Worm (Caenorhabditis elegans) whole organism, L4 larva: ENCODE results near the gene ric-7.

Source experiments
- F49E8.2 ChIP-seq: sonication (generic microtip); optimal IDR thresholded peaks from 2 replicates; lab custom pipeline; 2016; ENCODE audit warnings: missing compliant biosample characterization, mild to moderate bottlenecking, missing genetic modification characterization, borderline replicate concordance
- T20F7.1 ChIP-seq: fragments of 200-800 bp; sonication (Bioruptor generic); optimal IDR thresholded peaks from 2 replicates; lab custom pipeline; 2018; ENCODE audit warnings: mild to moderate bottlenecking, missing genetic modification characterization, missing compliant biosample characterization
- aha-1 ChIP-seq: fragments of 150-350 bp; peaks from one replicate; lab custom pipeline; 2014; ENCODE audit warnings: missing biosample characterization, missing genetic modification characterization
- ama-1 ChIP-seq: fragments of 150-350 bp; optimal IDR thresholded peaks from 2 replicates; lab custom pipeline; 2014; ENCODE audit warnings: inconsistent platforms, mixed read lengths
- arid-1 ChIP-seq: fragments of 200-800 bp; sonication (Bioruptor generic); conservative IDR thresholded peaks from 2 replicates; pipeline ENCODE4 v1.3.6; 2022; ENCODE audit warnings: missing genetic modification reagents, missing genetic modification characterization, missing compliant biosample characterization
- ceh-20 ChIP-seq: fragments of 200-800 bp; sonication (Bioruptor generic); IDR thresholded peaks from 2 replicates; pipeline ENCODE4 v1.3.6; 2022; ENCODE audit warnings: missing genetic modification reagents, missing genetic modification characterization, missing compliant biosample characterization
- ceh-62 ChIP-seq: sonication (generic microtip); optimal IDR thresholded peaks from 2 replicates; lab custom pipeline; 2017; ENCODE audit warnings: missing biosample characterization, missing genetic modification characterization
- ces-1 ChIP-seq: fragments of 150-350 bp; sonication (generic microtip); optimal IDR thresholded peaks from 4 replicates; lab custom pipeline; 2014; ENCODE audit warnings: missing biosample characterization, missing genetic modification reagents, missing genetic modification characterization
- ctbp-1 ChIP-seq: fragments of 200-800 bp; sonication (Bioruptor generic); IDR thresholded peaks from 2 replicates; pipeline ENCODE4 v1.3.6; 2022; ENCODE audit warnings: missing genetic modification reagents, missing genetic modification characterization, missing compliant biosample characterization
- daf-16 ChIP-seq, 3 experiments: sonication (generic microtip); optimal IDR thresholded peaks; 2 replicates each; lab custom pipeline; 2016 to 2017; ENCODE audit warnings: missing genetic modification characterization in 3 of 3, missing genetic modification reagents in 3 of 3, mild to moderate bottlenecking in 2 of 3, missing compliant biosample characterization in 2 of 3, missing biosample characterization in 1 of 3, moderate library complexity in 1 of 3
- daf-19 ChIP-seq: fragments of 200-800 bp; sonication (Bioruptor generic); conservative IDR thresholded peaks from 2 replicates; pipeline ENCODE4 v1.3.6; 2022; ENCODE audit warnings: missing genetic modification characterization, missing compliant biosample characterization
- daf-8 ChIP-seq: fragments of 200-800 bp; sonication (Bioruptor generic); IDR thresholded peaks from 2 replicates; pipeline ENCODE4 v1.3.6; 2022; ENCODE audit warnings: missing genetic modification characterization, missing compliant biosample characterization
- dmd-6 ChIP-seq: fragments of 200-800 bp; sonication (Bioruptor generic); IDR thresholded peaks from 2 replicates; pipeline ENCODE4 v1.3.6; 2022; ENCODE audit warnings: missing genetic modification reagents, missing genetic modification characterization, missing compliant biosample characterization
- dpl-1 ChIP-seq: fragments of 150-350 bp; optimal IDR thresholded peaks from 2 replicates; lab custom pipeline; 2014; ENCODE audit warnings: missing biosample characterization, missing genetic modification reagents, missing genetic modification characterization
- dve-1 ChIP-seq: sonication (generic microtip); optimal IDR thresholded peaks from 2 replicates; lab custom pipeline; 2017; ENCODE audit warnings: antibody characterized with exemption, mild to moderate bottlenecking, missing genetic modification characterization, missing compliant biosample characterization; ENCODE audit not compliant: insufficient read depth
- fos-1 ChIP-seq: fragments of 150-350 bp; optimal IDR thresholded peaks from 2 replicates; lab custom pipeline; 2014; ENCODE audit warnings: missing biosample characterization, missing genetic modification characterization
- hif-1 ChIP-seq, 2 experiments: sonication (generic microtip); optimal IDR thresholded peaks; 2 replicates each; lab custom pipeline; 2016 to 2017; ENCODE audit warnings: missing compliant biosample characterization in 2 of 2, missing genetic modification characterization in 2 of 2, missing genetic modification reagents in 2 of 2, missing genotype in 2 of 2, mild to moderate bottlenecking in 1 of 2
- hlh-11 ChIP-seq: fragments of 200-800 bp; sonication (Bioruptor generic); optimal IDR thresholded peaks from 2 replicates; lab custom pipeline; 2018; ENCODE audit warnings: mild to moderate bottlenecking, missing genetic modification characterization, missing compliant biosample characterization
- hlh-30 ChIP-seq: sonication (generic microtip); optimal IDR thresholded peaks from 2 replicates; lab custom pipeline; 2017; ENCODE audit warnings: antibody characterized with exemption, mild to moderate bottlenecking, missing genetic modification characterization, missing compliant biosample characterization; ENCODE audit not compliant: insufficient read depth
- lin-1 ChIP-seq: fragments of 200-800 bp; sonication (Bioruptor generic); IDR thresholded peaks from 2 replicates; pipeline ENCODE4 v1.3.6; 2022; ENCODE audit warnings: missing genetic modification reagents, missing genetic modification characterization, missing compliant biosample characterization
- lin-29 ChIP-seq: fragments of 200-800 bp; sonication (Bioruptor generic); IDR thresholded peaks from 2 replicates; pipeline ENCODE4 v1.3.6; 2022; ENCODE audit warnings: missing genetic modification reagents, missing genetic modification characterization, missing compliant biosample characterization
- lin-38 ChIP-seq: fragments of 200-800 bp; sonication (Bioruptor generic); IDR thresholded peaks from 2 replicates; pipeline ENCODE4 v1.3.6; 2022; ENCODE audit warnings: missing genetic modification reagents, missing genetic modification characterization, missing compliant biosample characterization
- lin-39 ChIP-seq: fragments of 150-350 bp; optimal IDR thresholded peaks from 2 replicates; lab custom pipeline; 2014; ENCODE audit warnings: missing biosample characterization, missing genetic modification reagents, missing genetic modification characterization
- lir-3 ChIP-seq: sonication (generic microtip); optimal IDR thresholded peaks from 2 replicates; lab custom pipeline; 2016; ENCODE audit warnings: mild to moderate bottlenecking, missing genetic modification characterization, missing compliant biosample characterization
- lsy-2 ChIP-seq, 2 experiments: fragments of 150-350 bp in 1 of 2; sonication (generic microtip) in 1 of 2; optimal IDR thresholded peaks; 2 replicates each; lab custom pipeline; 2014 to 2017; ENCODE audit warnings: missing biosample characterization in 2 of 2, missing genetic modification characterization in 2 of 2
- madf-9 ChIP-seq: fragments of 200-800 bp; sonication (Bioruptor generic); conservative IDR thresholded peaks from 2 replicates; pipeline ENCODE4 v1.3.6; 2022; ENCODE audit warnings: missing genetic modification reagents, missing genetic modification characterization, missing compliant biosample characterization
- mdt-29 ChIP-seq: fragments of 200-800 bp; sonication (Bioruptor generic); IDR thresholded peaks from 2 replicates; pipeline ENCODE4 v1.3.6; 2022; ENCODE audit warnings: missing genetic modification reagents, missing genetic modification characterization, missing compliant biosample characterization
- mep-1 ChIP-seq: fragments of 150-350 bp; sonication (generic microtip); optimal IDR thresholded peaks from 3 replicates; lab custom pipeline; 2014; ENCODE audit warnings: missing biosample characterization, missing genetic modification characterization
- mes-2 ChIP-seq: sonication (generic microtip); optimal IDR thresholded peaks from 2 replicates; lab custom pipeline; 2016; ENCODE audit warnings: missing genotype, mild to moderate bottlenecking, missing genetic modification characterization, missing compliant biosample characterization; ENCODE audit not compliant: poor library complexity, severe bottlenecking
- nhr-102 ChIP-seq: sonication (generic microtip); optimal IDR thresholded peaks from 2 replicates; lab custom pipeline; 2016; ENCODE audit warnings: mild to moderate bottlenecking, missing genetic modification characterization, moderate library complexity, missing compliant biosample characterization
- nhr-11 ChIP-seq: fragments of 150-350 bp; optimal IDR thresholded peaks from 2 replicates; lab custom pipeline; 2014; ENCODE audit warnings: missing biosample characterization, missing genetic modification characterization
- nhr-28 ChIP-seq: fragments of 150-350 bp; optimal IDR thresholded peaks from 2 replicates; lab custom pipeline; 2014; ENCODE audit warnings: missing biosample characterization, missing genetic modification characterization
- nhr-42 ChIP-seq: fragments of 200-800 bp; sonication (Bioruptor generic); IDR thresholded peaks from 2 replicates; pipeline ENCODE4 v1.3.6; 2022; ENCODE audit warnings: missing genetic modification characterization, missing compliant biosample characterization
- nhr-48 ChIP-seq: sonication (generic microtip); optimal IDR thresholded peaks from 2 replicates; lab custom pipeline; 2016; ENCODE audit warnings: mild to moderate bottlenecking, missing genetic modification characterization, missing compliant biosample characterization
- nhr-6 ChIP-seq: fragments of 150-350 bp; optimal IDR thresholded peaks from 2 replicates; lab custom pipeline; 2014; ENCODE audit warnings: missing biosample characterization, missing genetic modification characterization
- pha-4 ChIP-seq, 2 experiments: fragments of 150-350 bp in 1 of 2; fragments of 200-800 bp in 1 of 2; sonication (Bioruptor generic) in 1 of 2; IDR thresholded peaks in 1 of 2; optimal IDR thresholded peaks in 1 of 2; 2 replicates each; pipeline versions ENCODE4 v1.3.6 to Lab custom; 2014 to 2022; ENCODE audit warnings: missing genetic modification characterization in 2 of 2, missing genetic modification reagents in 2 of 2, missing biosample characterization in 1 of 2, missing compliant biosample characterization in 1 of 2
- pqm-1 ChIP-seq: sonication (generic microtip); optimal IDR thresholded peaks from 2 replicates; lab custom pipeline; 2017; ENCODE audit warnings: missing biosample characterization, missing genetic modification characterization
- rbr-2 ChIP-seq: sonication (generic microtip); optimal IDR thresholded peaks from 2 replicates; lab custom pipeline; 2016; ENCODE audit warnings: missing genotype, missing genetic modification characterization, missing compliant biosample characterization
- saeg-2 ChIP-seq: fragments of 200-800 bp; sonication (Bioruptor generic); IDR thresholded peaks from 2 replicates; pipeline ENCODE4 v1.3.6; 2022; ENCODE audit warnings: missing genetic modification reagents, missing genetic modification characterization, missing compliant biosample characterization
- skn-1 ChIP-seq: fragments of 150-350 bp; optimal IDR thresholded peaks from 2 replicates; lab custom pipeline; 2014; ENCODE audit warnings: missing biosample characterization, missing genetic modification characterization
- snpc-4 ChIP-seq: fragments of 150-350 bp; optimal IDR thresholded peaks from 2 replicates; lab custom pipeline; 2014; ENCODE audit warnings: missing biosample characterization, missing genetic modification characterization
- spr-3 ChIP-seq: fragments of 200-800 bp; sonication (Bioruptor generic); optimal IDR thresholded peaks from 2 replicates; lab custom pipeline; 2018; ENCODE audit warnings: mild to moderate bottlenecking, missing genetic modification characterization, missing compliant biosample characterization
- unc-130 ChIP-seq: sonication (generic microtip); optimal IDR thresholded peaks from 2 replicates; lab custom pipeline; 2016; ENCODE audit warnings: missing genetic modification reagents, missing genetic modification characterization, missing compliant biosample characterization
- unc-62 ChIP-seq, 3 experiments: fragments of 150-350 bp in 1 of 3; sonication (generic microtip); optimal IDR thresholded peaks in 2 of 3; peaks in 1 of 3; 1 replicate in 1 of 3; 2 replicates in 2 of 3; lab custom pipeline; 2014 to 2017; ENCODE audit warnings: missing biosample characterization in 3 of 3, missing genetic modification characterization in 3 of 3, missing genetic modification reagents in 3 of 3, missing genotype in 1 of 3
- zfp-3 ChIP-seq: fragments of 200-800 bp; sonication (Bioruptor generic); conservative IDR thresholded peaks from 2 replicates; pipeline ENCODE4 v1.3.6; 2022; ENCODE audit warnings: missing genetic modification reagents, missing genetic modification characterization, missing compliant biosample characterization
- zip-11 ChIP-seq: fragments of 200-800 bp; sonication (Bioruptor generic); IDR thresholded peaks from 2 replicates; pipeline ENCODE4 v1.3.6; 2022; ENCODE audit warnings: missing genetic modification characterization, missing compliant biosample characterization

ric-7 gene

DNA sequence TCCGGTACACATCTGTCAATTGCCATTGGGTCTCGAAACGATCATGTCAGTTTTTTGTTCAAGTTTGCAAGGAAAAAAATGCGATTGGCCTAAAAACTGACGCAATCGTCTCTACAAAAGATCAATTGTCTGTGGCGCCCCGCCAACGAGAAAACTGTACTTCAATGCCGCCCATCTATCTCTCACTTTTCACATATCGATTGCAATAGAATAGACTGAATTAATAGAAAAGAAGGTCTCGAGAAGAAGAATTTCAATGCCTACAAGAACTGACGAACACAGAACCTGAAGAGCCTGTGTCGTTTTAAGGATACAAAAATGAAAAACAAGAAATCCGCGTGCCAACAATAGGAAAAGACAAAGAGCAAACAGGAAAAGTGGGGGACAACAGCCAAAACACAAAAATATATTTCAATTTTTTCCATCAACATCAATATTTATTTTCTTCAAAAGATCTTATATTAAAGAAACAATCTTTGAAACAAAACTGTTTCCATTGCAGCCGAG lies 2.7 kb upstream of the ric-7 start:
- TF ChIP-seq lin-39 (no peak), mes-2 (tag; lab: Kevin White, UChicago) (peak; percentile 58), nhr-42 (GFP tag; lab: Robert Waterston, UW) (no peak), skn-1 (tag; lab: Kevin White, UChicago) (no peak), ceh-62 (tag; lab: Kevin White, UChicago) (no peak), zip-11 (GFP tag; lab: Robert Waterston, UW) (no peak), lin-38 (GFP tag; lab: Robert Waterston, UW) (peak; percentile 47), ceh-20 (0 out of 2 replicates have a peak, but pooled peaks have one; percentile 24), arid-1 (GFP tag; lab: Robert Waterston, UW) (0 out of 2 replicates have a peak, but pooled peaks have one; percentile 5), nhr-28 (tag; lab: Kevin White, UChicago) (peak; percentile 3), lir-3 (no peak), mep-1 (tag; lab: Kevin White, UChicago) (peak; percentile 21), mdt-29 (GFP tag; lab: Robert Waterston, UW) (no peak), lin-29 (GFP tag; lab: Robert Waterston, UW) (no peak), hif-1 (tag; optimal IDR thresholded peaks at IDR 0.05; lab: Kevin White, UChicago) (no peak), aha-1 (tag; lab: Kevin White, UChicago) (peak; percentile 98), pha-4 (GFP tag; IDR thresholded peaks at IDR 0.05; lab: Robert Waterston, UW) (peak; percentile 35; the same call in 1 of the 2 replicates), pha-4 (tag; optimal IDR thresholded peaks at IDR 0.05; lab: Kevin White, UChicago) (no peak), madf-9 (GFP tag; lab: Robert Waterston, UW) (no peak), hlh-11 (peak; percentile 64), spr-3 (peak; percentile 14), snpc-4 (tag; lab: Kevin White, UChicago) (no peak), zfp-3 (GFP tag; lab: Robert Waterston, UW) (peak; percentile 72), nhr-6 (peak; percentile 69), ces-1 (GFP tag; lab: Kevin White, UChicago) (no peak), unc-130 (GFP tag; lab: Kevin White, UChicago) (peak; percentile 20), daf-16 (GFP tag; optimal IDR thresholded peaks at IDR 0.05; lab: Kevin White, UChicago) (peak in 1 of 2 experiments; percentile 39), daf-16 (tag; optimal IDR thresholded peaks at IDR 0.05; lab: Kevin White, UChicago) (peak; percentile 35), ctbp-1 (0 out of 2 replicates have a peak, but pooled peaks have one; percentile 13), dmd-6 (peak; percentile 62; the same call in 1 of the 2 replicates), daf-19 (GFP tag; lab: Robert Waterston, UW) (peak; percentile 58; the same call in 1 of the 2 replicates), nhr-48 (peak; percentile 4), saeg-2 (GFP tag; lab: Robert Waterston, UW) (no peak), daf-8 (GFP tag; lab: Robert Waterston, UW) (no peak), rbr-2 (tag; lab: Kevin White, UChicago) (peak; percentile 28), F49E8.2 (peak; percentile 14), dve-1 (peak; percentile 87), T20F7.1 (GFP tag; lab: Kevin White, UChicago) (no peak), unc-62 (GFP tag; optimal IDR thresholded peaks at IDR 0.05 in 1 of 2; lab: Kevin White, UChicago) (no peak), unc-62 (tag; optimal IDR thresholded peaks at IDR 0.05; lab: Kevin White, UChicago) (no peak), lsy-2 (tag; optimal IDR thresholded peaks at IDR 0.05; lab: Kevin White, UChicago) (peak in 1 of 2 experiments; percentile 76), nhr-11 (no peak), dpl-1 (GFP tag; lab: Kevin White, UChicago) (peak; percentile 46), nhr-102 (tag; lab: Kevin White, UChicago) (peak; percentile 62), fos-1 (tag; lab: Kevin White, UChicago) (no peak), pqm-1 (peak; percentile 26), hlh-30 (peak; percentile 25), ama-1 (peak; percentile 90), lin-1 (GFP tag; lab: Robert Waterston, UW) (no peak)
